Worm (Caenorhabditis elegans): ENCODE results near the gene jmjd-1.2.

ce11 chrIV:4686898-4687297 is 26.1 kb downstream of the jmjd-1.2 start:
- TF ChIP-seq pax-1 (tag; optimal IDR thresholded peaks at IDR 0.05) (no peak), fkh-10 (GFP tag; optimal IDR thresholded peaks at IDR 0.05) (no peak), pha-4 (tag; optimal IDR thresholded peaks at IDR 0.05) (no peak), lim-6 (tag; optimal IDR thresholded peaks at IDR 0.05) (no peak), C08G9.2 (tag; optimal IDR thresholded peaks at IDR 0.05) (no peak), odd-2 (tag; optimal IDR thresholded peaks at IDR 0.05) (no peak), zip-5 (tag; optimal IDR thresholded peaks at IDR 0.05) (no peak), hlh-6 (tag; optimal IDR thresholded peaks at IDR 0.05) (no peak), sox-4 (tag; optimal IDR thresholded peaks at IDR 0.05) (no peak), ama-1 (optimal IDR thresholded peaks at IDR 0.05) (no peak), ceh-19 (GFP tag; optimal IDR thresholded peaks at IDR 0.05) (no peak)
